Fruit fly (Drosophila melanogaster) whole organism, embryonic: ENCODE results near the gene Uev1A.

ENCODE experiments used
- Atf-2 ChIP-seq: fragments of 200-800 bp; sonication (Bioruptor generic); optimal IDR thresholded peaks from 2 replicates; lab custom pipeline; 2016; ENCODE audit warnings: missing biosample characterization, missing genetic modification characterization
- BEAF-32 ChIP-seq: fragments of 200-800 bp; sonication (Bioruptor generic); optimal IDR thresholded peaks from 3 replicates; lab custom pipeline; 2017; ENCODE audit warnings: missing biosample characterization, missing genetic modification characterization, mild to moderate bottlenecking, moderate library complexity, missing genetic modification reagents
- CG10959 ChIP-seq: fragments of 200-800 bp; sonication (Bioruptor generic); IDR thresholded peaks from 2 replicates; pipeline ENCODE4 v1.3.6; 2022; ENCODE audit warnings: missing biosample characterization, missing genetic modification characterization
- CG10979 ChIP-seq: fragments of 200-800 bp; sonication (Bioruptor generic); optimal IDR thresholded peaks from 2 replicates; lab custom pipeline; 2018; ENCODE audit warnings: missing biosample characterization, mild to moderate bottlenecking, missing genetic modification characterization, moderate library complexity
- CG11085 ChIP-seq: fragments of 200-800 bp; sonication (Bioruptor generic); IDR thresholded peaks from 2 replicates; pipeline ENCODE4 v1.3.6; 2022; ENCODE audit warnings: missing biosample characterization, missing genetic modification characterization
- CG12104 ChIP-seq: fragments of 200-800 bp; sonication (Bioruptor generic); optimal IDR thresholded peaks from 3 replicates; lab custom pipeline; 2016; ENCODE audit warnings: missing biosample characterization, missing genetic modification characterization
- CG16815 ChIP-seq: fragments of 200-800 bp; sonication (Bioruptor generic); optimal IDR thresholded peaks from 3 replicates; lab custom pipeline; 2017; ENCODE audit warnings: missing biosample characterization, mild to moderate bottlenecking, missing genetic modification characterization
- CG17802 ChIP-seq: fragments of 200-800 bp; sonication (Bioruptor generic); optimal IDR thresholded peaks from 2 replicates; lab custom pipeline; 2018; ENCODE audit warnings: missing biosample characterization, mild to moderate bottlenecking, missing genetic modification characterization, moderate library complexity
- CG17912 ChIP-seq: fragments of 200-800 bp; sonication (Bioruptor generic); optimal IDR thresholded peaks from 2 replicates; lab custom pipeline; 2018; ENCODE audit warnings: missing biosample characterization, mild to moderate bottlenecking, missing genetic modification characterization
- CG2712 ChIP-seq: fragments of 200-800 bp; optimal IDR thresholded peaks from 3 replicates; lab custom pipeline; 2019; ENCODE audit warnings: missing biosample characterization, mild to moderate bottlenecking, missing genetic modification characterization, moderate library complexity
- CG30431 ChIP-seq: fragments of 200-800 bp; sonication (Bioruptor generic); optimal IDR thresholded peaks from 2 replicates; lab custom pipeline; 2017; ENCODE audit warnings: missing biosample characterization, missing genetic modification characterization
- CG3065 ChIP-seq: fragments of 200-800 bp; sonication (Bioruptor generic); optimal IDR thresholded peaks from 2 replicates; lab custom pipeline; 2016; ENCODE audit warnings: missing biosample characterization, missing genetic modification characterization
- CG3163 ChIP-seq: fragments of 200-800 bp; sonication (Bioruptor generic); optimal IDR thresholded peaks from 3 replicates; lab custom pipeline; 2016; ENCODE audit warnings: missing biosample characterization, missing genetic modification characterization
- CG33557 ChIP-seq: fragments of 200-800 bp; sonication (Bioruptor generic); optimal IDR thresholded peaks from 2 replicates; lab custom pipeline; 2019; ENCODE audit warnings: missing biosample characterization, mild to moderate bottlenecking, missing genetic modification characterization, moderate library complexity
- CG7372 ChIP-seq: fragments of 200-800 bp; sonication (Bioruptor generic); IDR thresholded peaks from 2 replicates; pipeline ENCODE4 v1.3.6; 2022; ENCODE audit warnings: missing biosample characterization, missing genetic modification characterization
- CG8089 ChIP-seq: fragments of 200-800 bp; sonication (Bioruptor generic); optimal IDR thresholded peaks from 3 replicates; lab custom pipeline; 2016; ENCODE audit warnings: missing biosample characterization, missing genetic modification characterization
- CG8290 ChIP-seq, 3 experiments: fragments of 200-800 bp; sonication (Bioruptor generic); optimal IDR thresholded peaks; 2 replicates each; lab custom pipeline; 2016 to 2019; ENCODE audit warnings: missing biosample characterization in 3 of 3, missing genetic modification characterization in 3 of 3, mild to moderate bottlenecking in 2 of 3, moderate library complexity in 1 of 3
- CG8944 ChIP-seq: fragments of 200-800 bp; sonication (Bioruptor generic); optimal IDR thresholded peaks from 3 replicates; lab custom pipeline; 2016; ENCODE audit warnings: missing biosample characterization, missing genetic modification characterization
- CG9437 ChIP-seq: fragments of 200-800 bp; sonication (Bioruptor generic); optimal IDR thresholded peaks from 2 replicates; lab custom pipeline; 2018; ENCODE audit warnings: missing biosample characterization, mild to moderate bottlenecking, missing genetic modification characterization
- CG9727 ChIP-seq: fragments of 200-800 bp; sonication (Bioruptor generic); optimal IDR thresholded peaks from 3 replicates; lab custom pipeline; 2017; ENCODE audit warnings: missing biosample characterization, mild to moderate bottlenecking, missing genetic modification characterization
- Camta ChIP-seq: fragments of 200-800 bp; sonication (Bioruptor generic); optimal IDR thresholded peaks from 2 replicates; lab custom pipeline; 2016; ENCODE audit warnings: missing biosample characterization, missing genetic modification characterization
- Dfd ChIP-seq, 2 experiments: fragments of >200 bp; optimal IDR thresholded peaks; 2 replicates each; lab custom pipeline; 2017; ENCODE audit warnings: missing biosample characterization in 2 of 2, missing genetic modification characterization in 2 of 2
- Dip2 ChIP-seq: fragments of 200-800 bp; sonication (Bioruptor generic); IDR thresholded peaks from 2 replicates; pipeline ENCODE4 v1.3.6; 2022; ENCODE audit warnings: missing biosample characterization, missing genetic modification characterization
- Dip3 ChIP-seq: fragments of 200-800 bp; sonication (Bioruptor generic); optimal IDR thresholded peaks from 3 replicates; lab custom pipeline; 2016; ENCODE audit warnings: missing biosample characterization, missing genetic modification characterization
- Dref ChIP-seq: fragments of 200-800 bp; sonication (Bioruptor generic); IDR thresholded peaks from 2 replicates; pipeline ENCODE4 v1.3.6; 2022; ENCODE audit warnings: missing biosample characterization, missing genetic modification characterization
- Elba2 ChIP-seq: fragments of 200-800 bp; sonication (Bioruptor generic); optimal IDR thresholded peaks from 3 replicates; lab custom pipeline; 2016; ENCODE audit warnings: missing biosample characterization, missing genetic modification characterization
- Fer3 ChIP-seq: fragments of 200-800 bp; sonication (Bioruptor generic); optimal IDR thresholded peaks from 2 replicates; lab custom pipeline; 2018; ENCODE audit warnings: missing biosample characterization, mild to moderate bottlenecking, missing genetic modification characterization, moderate library complexity
- Hmx ChIP-seq: fragments of 200-800 bp; sonication (Bioruptor generic); optimal IDR thresholded peaks from 2 replicates; lab custom pipeline; 2016; ENCODE audit warnings: missing biosample characterization, missing genetic modification characterization
- Hr39 ChIP-seq: fragments of >200 bp; optimal IDR thresholded peaks from 2 replicates; lab custom pipeline; 2017
- MBD-R2 ChIP-seq: fragments of 200-800 bp; sonication (Bioruptor generic); IDR thresholded peaks from 2 replicates; pipeline ENCODE4 v1.3.6; 2022; ENCODE audit warnings: missing biosample characterization, missing genetic modification characterization
- Mad ChIP-seq: fragments of 200-800 bp; sonication (Bioruptor generic); optimal IDR thresholded peaks from 2 replicates; lab custom pipeline; 2016; ENCODE audit warnings: missing biosample characterization, missing genetic modification characterization
- Optix ChIP-seq: fragments of 200-800 bp; sonication (Bioruptor generic); IDR thresholded peaks from 3 replicates; pipeline ENCODE4 v1.3.6; 2022; ENCODE audit warnings: missing biosample characterization, missing genetic modification characterization
- Six4 ChIP-seq: fragments of 200-800 bp; sonication (Bioruptor generic); optimal IDR thresholded peaks from 2 replicates; lab custom pipeline; 2016; ENCODE audit warnings: missing biosample characterization, missing genetic modification characterization
- Taf1 ChIP-seq: fragments of 200-800 bp; sonication (Bioruptor generic); IDR thresholded peaks from 2 replicates; pipeline ENCODE4 v1.3.6; 2022; ENCODE audit warnings: missing biosample characterization, missing genetic modification characterization
- amos ChIP-seq: fragments of 200-800 bp; sonication (Bioruptor generic); IDR thresholded peaks from 2 replicates; pipeline ENCODE4 v1.3.6; 2022; ENCODE audit warnings: missing biosample characterization, missing genetic modification characterization; ENCODE audit not compliant: partially characterized antibody
- ash1 ChIP-seq: fragments of 200-800 bp; sonication (Bioruptor generic); optimal IDR thresholded peaks from 2 replicates; lab custom pipeline; 2018; ENCODE audit warnings: missing biosample characterization, mild to moderate bottlenecking, missing genetic modification characterization
- bbx ChIP-seq: fragments of 200-800 bp; sonication (Bioruptor generic); IDR thresholded peaks from 2 replicates; pipeline ENCODE4 v1.3.6; 2022; ENCODE audit warnings: missing biosample characterization, missing genetic modification characterization; ENCODE audit not compliant: partially characterized antibody
- chm ChIP-seq: fragments of 200-800 bp; sonication (Bioruptor generic); IDR thresholded peaks from 2 replicates; pipeline ENCODE4 v1.3.6; 2022; ENCODE audit warnings: missing biosample characterization, missing genetic modification characterization
- crc ChIP-seq: fragments of 200-800 bp; sonication (Bioruptor generic); optimal IDR thresholded peaks from 2 replicates; lab custom pipeline; 2016; ENCODE audit warnings: missing biosample characterization, missing genetic modification characterization
- lab ChIP-seq: fragments of 200-800 bp; sonication (Bioruptor generic); optimal IDR thresholded peaks from 3 replicates; lab custom pipeline; 2017; ENCODE audit warnings: missing biosample characterization, missing genetic modification characterization, mild to moderate bottlenecking, moderate library complexity, missing genetic modification reagents
- lmd ChIP-seq: fragments of 200-800 bp; sonication (Bioruptor generic); IDR thresholded peaks from 2 replicates; pipeline ENCODE4 v1.3.6; 2022; ENCODE audit warnings: missing biosample characterization, missing genetic modification characterization
- onecut ChIP-seq: fragments of 200-800 bp; sonication (Bioruptor generic); IDR thresholded peaks from 2 replicates; pipeline ENCODE4 v1.3.6; 2022; ENCODE audit warnings: missing biosample characterization, missing genetic modification characterization
- otp ChIP-seq: fragments of 200-800 bp; sonication (Bioruptor generic); IDR thresholded peaks from 3 replicates; pipeline ENCODE4, ENCODE4 v1.3.6; 2022; ENCODE audit warnings: missing biosample characterization, missing genetic modification characterization
- pzg ChIP-seq: fragments of 200-800 bp; sonication (Bioruptor generic); optimal IDR thresholded peaks from 3 replicates; lab custom pipeline; 2018; ENCODE audit warnings: missing biosample characterization, mild to moderate bottlenecking, missing genetic modification characterization, moderate library complexity
- sim ChIP-seq: fragments of 200-800 bp; sonication (Bioruptor generic); IDR thresholded peaks from 2 replicates; pipeline ENCODE4 v1.3.6; 2022; ENCODE audit warnings: missing biosample characterization, missing genetic modification characterization
- slp2 ChIP-seq: fragments of 200-800 bp; sonication (Bioruptor generic); optimal IDR thresholded peaks from 2 replicates; lab custom pipeline; 2016; ENCODE audit warnings: missing biosample characterization, missing genetic modification characterization
- sr ChIP-seq: fragments of 200-800 bp; sonication (Bioruptor generic); IDR thresholded peaks from 3 replicates; pipeline ENCODE4 v1.3.6; 2022; ENCODE audit warnings: missing biosample characterization, missing genetic modification characterization
- tap ChIP-seq: fragments of 200-800 bp; optimal IDR thresholded peaks from 3 replicates; lab custom pipeline; 2019; ENCODE audit warnings: missing biosample characterization, mild to moderate bottlenecking, missing genetic modification characterization, moderate library complexity
- tin ChIP-seq: fragments of 200-800 bp; sonication (Bioruptor generic); optimal IDR thresholded peaks from 3 replicates; lab custom pipeline; 2016; ENCODE audit warnings: missing biosample characterization, missing genetic modification characterization
- toy ChIP-seq: fragments of 200-800 bp; sonication (Bioruptor generic); IDR thresholded peaks from 2 replicates; pipeline ENCODE4 v1.3.6; 2022; ENCODE audit warnings: missing biosample characterization, missing genetic modification characterization
- wor ChIP-seq: fragments of 200-800 bp; sonication (Bioruptor generic); IDR thresholded peaks from 2 replicates; pipeline ENCODE4 v1.3.6; 2022; ENCODE audit warnings: missing biosample characterization, missing genetic modification characterization

Uev1A gene

dm6 chr3L:5365880-5366507 is at the start of gene Uev1A, which contains the start of gene Membrin (continued):
- TF ChIP-seq onecut (GFP tag; lab: Robert Waterston, UW) (no peak), CG2712 (tag; lab: Kevin White, UChicago) (peak; percentile 30), Camta (no peak), CG8944 (no peak), Hmx (no peak), CG11085 (GFP tag; lab: Robert Waterston, UW) (no peak), CG9437 (no peak), wor (GFP tag; lab: Robert Waterston, UW) (no peak), pzg (peak; percentile 89), lab (peak; percentile 1), CG10979 (no peak), Mad (GFP tag; lab: Kevin White, UChicago) (no peak), CG7372 (GFP tag; lab: Robert Waterston, UW) (no peak), Six4 (GFP tag; lab: Kevin White, UChicago) (no peak), amos (GFP tag; lab: Robert Waterston, UW) (peak; percentile 40; the same call in 1 of the 2 replicates), sim (GFP tag; lab: Robert Waterston, UW) (no peak), CG16815 (no peak), CG10959 (GFP tag; lab: Robert Waterston, UW) (no peak), CG8290 (GFP tag; optimal IDR thresholded peaks at IDR 0.05; lab: Kevin White, UChicago) (no peak), CG8290 (tag; optimal IDR thresholded peaks at IDR 0.05; lab: Kevin White, UChicago) (no peak), tap (no peak), CG3163 (GFP tag; lab: Kevin White, UChicago) (no peak), Dip2 (GFP tag; lab: Robert Waterston, UW) (no peak), Optix (no peak), MBD-R2 (GFP tag; lab: Robert Waterston, UW) (peak; percentile 50), CG8089 (GFP tag; lab: Kevin White, UChicago) (no peak), Dref (GFP tag; lab: Robert Waterston, UW) (no peak; the same call in 1 of the 2 replicates), Fer3 (tag; lab: Kevin White, UChicago) (no peak), CG17802 (tag; lab: Kevin White, UChicago) (no peak), CG9727 (GFP tag; lab: Kevin White, UChicago) (no peak), crc (GFP tag; lab: Kevin White, UChicago) (no peak), sr (no peak), Elba2 (GFP tag; lab: Kevin White, UChicago) (peak; percentile 15), lmd (GFP tag; lab: Robert Waterston, UW) (no peak), CG17912 (GFP tag; lab: Kevin White, UChicago) (no peak), bbx (no peak), otp (no peak), Atf-2 (GFP tag; lab: Kevin White, UChicago) (no peak), CG33557 (GFP tag; lab: Kevin White, UChicago) (no peak), CG12104 (no peak), chm (GFP tag; lab: Robert Waterston, UW) (no peak), ash1 (GFP tag; lab: Kevin White, UChicago) (no peak), Hr39 (no peak), BEAF-32 (peak; percentile 46), toy (GFP tag; lab: Robert Waterston, UW) (no peak), tin (no peak), Dfd (GFP tag; optimal IDR thresholded peaks at IDR 0.05; lab: Kevin White, UChicago) (no peak), Taf1 (GFP tag; lab: Robert Waterston, UW) (no peak), CG3065 (GFP tag; lab: Kevin White, UChicago) (no peak), slp2 (GFP tag; lab: Kevin White, UChicago) (no peak), Dip3 (no peak), CG30431 (GFP tag; lab: Kevin White, UChicago) (no peak)
